Worm (Caenorhabditis elegans) whole organism, late embryonic: ENCODE results near the gene rpn-6.2.
A peak's percentile ranks its signal among the peaks of the same experiment; 100 is the strongest.

ENCODE experiments used
- F13H6.1 ChIP-seq: sonication (generic microtip); optimal IDR thresholded peaks from 2 replicates; lab custom pipeline; 2016; ENCODE audit warnings: missing genetic modification characterization, missing compliant biosample characterization
- K02D7.2 ChIP-seq: sonication (generic microtip); optimal IDR thresholded peaks from 2 replicates; lab custom pipeline; 2017; ENCODE audit warnings: mild to moderate bottlenecking, missing genetic modification characterization, missing compliant biosample characterization
- ceh-18 ChIP-seq: sonication (generic microtip); optimal IDR thresholded peaks from 2 replicates; lab custom pipeline; 2016; ENCODE audit warnings: missing genetic modification characterization, missing compliant biosample characterization
- ceh-2 ChIP-seq: sonication (generic microtip); optimal IDR thresholded peaks from 2 replicates; lab custom pipeline; 2016; ENCODE audit warnings: missing genotype, missing genetic modification characterization, missing compliant biosample characterization
- ceh-22 ChIP-seq: sonication (generic microtip); optimal IDR thresholded peaks from 2 replicates; lab custom pipeline; 2017; ENCODE audit warnings: missing biosample characterization, missing genetic modification characterization
- ceh-31 ChIP-seq: sonication (generic microtip); optimal IDR thresholded peaks from 2 replicates; lab custom pipeline; 2016; ENCODE audit warnings: missing genetic modification characterization, missing compliant biosample characterization
- ceh-34 ChIP-seq: sonication (generic microtip); optimal IDR thresholded peaks from 2 replicates; lab custom pipeline; 2016; ENCODE audit warnings: mild to moderate bottlenecking, missing genetic modification characterization, missing compliant biosample characterization
- dmd-4 ChIP-seq: sonication (generic microtip); optimal IDR thresholded peaks from 2 replicates; lab custom pipeline; 2016; ENCODE audit warnings: borderline replicate concordance, missing genetic modification characterization, missing compliant biosample characterization
- dve-1 ChIP-seq: sonication (generic microtip); optimal IDR thresholded peaks from 2 replicates; lab custom pipeline; 2017; ENCODE audit warnings: antibody characterized with exemption, mild to moderate bottlenecking, missing genetic modification characterization, missing compliant biosample characterization
- elt-2 ChIP-seq: sonication (generic microtip); optimal IDR thresholded peaks from 2 replicates; lab custom pipeline; 2016; ENCODE audit warnings: missing genetic modification reagents, missing genetic modification characterization, missing compliant biosample characterization
- gmeb-2 ChIP-seq: sonication (generic microtip); optimal IDR thresholded peaks from 2 replicates; lab custom pipeline; 2016; ENCODE audit warnings: missing genetic modification characterization, inconsistent platforms, missing compliant biosample characterization
- madf-2 ChIP-seq: sonication (generic microtip); optimal IDR thresholded peaks from 2 replicates; lab custom pipeline; 2017; ENCODE audit warnings: missing genetic modification characterization, missing compliant biosample characterization
- mec-3 ChIP-seq: sonication (generic microtip); optimal IDR thresholded peaks from 2 replicates; lab custom pipeline; 2016; ENCODE audit warnings: borderline replicate concordance, missing genetic modification characterization, missing compliant biosample characterization
- nfya-1 ChIP-seq: sonication (generic microtip); optimal IDR thresholded peaks from 2 replicates; lab custom pipeline; 2017; ENCODE audit warnings: missing genetic modification characterization, mild to moderate bottlenecking, missing compliant biosample characterization, antibody characterized with exemption, moderate library complexity
- nhr-11 ChIP-seq: fragments of 150-350 bp; optimal IDR thresholded peaks from 2 replicates; lab custom pipeline; 2014; ENCODE audit warnings: missing biosample characterization, missing genetic modification characterization
- nhr-232 ChIP-seq: sonication (generic microtip); optimal IDR thresholded peaks from 2 replicates; lab custom pipeline; 2016; ENCODE audit warnings: missing genetic modification characterization, missing compliant biosample characterization
- odd-2 ChIP-seq: sonication (generic microtip); optimal IDR thresholded peaks from 2 replicates; lab custom pipeline; 2017; ENCODE audit warnings: antibody characterized with exemption, mild to moderate bottlenecking, missing genetic modification characterization, missing compliant biosample characterization
- pat-9 ChIP-seq: fragments of 200-800 bp; sonication (Bioruptor generic); optimal IDR thresholded peaks from 2 replicates; lab custom pipeline; 2018; ENCODE audit warnings: mild to moderate bottlenecking, missing genetic modification characterization, moderate library complexity, missing compliant biosample characterization
- pax-1 ChIP-seq: fragments of 150-350 bp; optimal IDR thresholded peaks from 2 replicates; lab custom pipeline; 2014; ENCODE audit warnings: missing biosample characterization, missing genetic modification characterization
- pqm-1 ChIP-seq: sonication (generic microtip); optimal IDR thresholded peaks from 2 replicates; lab custom pipeline; 2016; ENCODE audit warnings: missing genetic modification characterization, missing compliant biosample characterization
- ref-2 ChIP-seq: sonication (generic microtip); optimal IDR thresholded peaks from 2 replicates; lab custom pipeline; 2016; ENCODE audit warnings: missing genetic modification characterization, missing compliant biosample characterization
- rnt-1 ChIP-seq: sonication (generic microtip); optimal IDR thresholded peaks from 2 replicates; lab custom pipeline; 2016; ENCODE audit warnings: missing genetic modification characterization, missing compliant biosample characterization
- sox-2 ChIP-seq: fragments of 200-800 bp; sonication (Bioruptor generic); IDR thresholded peaks from 2 replicates; pipeline ENCODE4 v1.3.6; 2022; ENCODE audit warnings: missing genetic modification reagents, missing genetic modification characterization, missing compliant biosample characterization
- syd-9 ChIP-seq: sonication (generic microtip); optimal IDR thresholded peaks from 2 replicates; lab custom pipeline; 2016; ENCODE audit warnings: mild to moderate bottlenecking, missing genetic modification characterization, moderate library complexity, missing compliant biosample characterization
- tbx-2 ChIP-seq: sonication (generic microtip); optimal IDR thresholded peaks from 2 replicates; lab custom pipeline; 2016; ENCODE audit warnings: missing genetic modification characterization, missing compliant biosample characterization
- unc-3 ChIP-seq, 2 experiments: fragments of 200-800 bp in 1 of 2; sonication (Bioruptor generic) in 1 of 2; sonication (generic microtip) in 1 of 2; conservative IDR thresholded peaks in 1 of 2; optimal IDR thresholded peaks in 1 of 2; 2 replicates each; pipeline versions ENCODE4 v1.3.6 to Lab custom; 2016 to 2022; ENCODE audit warnings: missing compliant biosample characterization in 2 of 2, missing genetic modification characterization in 2 of 2, missing genetic modification reagents in 1 of 2
- unc-42 ChIP-seq: sonication (generic microtip); optimal IDR thresholded peaks from 2 replicates; lab custom pipeline; 2016; ENCODE audit warnings: missing genotype, missing genetic modification characterization, missing compliant biosample characterization
- unc-55 ChIP-seq: sonication (generic microtip); optimal IDR thresholded peaks from 2 replicates; lab custom pipeline; 2017; ENCODE audit warnings: missing biosample characterization, missing genetic modification reagents, missing genetic modification characterization
- unc-86 ChIP-seq: sonication (generic microtip); optimal IDR thresholded peaks from 2 replicates; lab custom pipeline; 2016; ENCODE audit warnings: missing genetic modification characterization, missing compliant biosample characterization
- zip-5 ChIP-seq: sonication (generic microtip); optimal IDR thresholded peaks from 2 replicates; lab custom pipeline; 2016; ENCODE audit warnings: missing genetic modification characterization, missing compliant biosample characterization
- ztf-16 ChIP-seq: sonication (generic microtip); optimal IDR thresholded peaks from 2 replicates; lab custom pipeline; 2017; ENCODE audit warnings: missing genetic modification characterization, missing compliant biosample characterization

The rpn-6.2 gene

ce11 chrIII:8988061-8988460, 13.7 kb downstream of the rpn-6.2 start:
- TF ChIP-seq ceh-2 (tag; lab: Kevin White, UChicago) (no peak), nhr-11 (tag; lab: Kevin White, UChicago) (no peak), nhr-232 (tag; lab: Kevin White, UChicago) (no peak), mec-3 (tag; lab: Kevin White, UChicago) (no peak)
- TF ChIP-seq, all 69 proteins: peak for 0

ce11 chrIII:8986872-8987271, 14.9 kb downstream of the rpn-6.2 start:
- peak; percentile 25 for TF ChIP-seq ceh-34
- TF ChIP-seq K02D7.2 (tag; lab: Kevin White, UChicago): no peak
- no peak for TF ChIP-seq unc-55 (GFP tag; lab: Kevin White, UChicago)
- TF ChIP-seq elt-2 (tag; lab: Kevin White, UChicago): peak; percentile 32
- TF ChIP-seq odd-2 (tag; lab: Kevin White, UChicago): no peak
- no peak for TF ChIP-seq dve-1 (tag; lab: Kevin White, UChicago)

- no peak for TF ChIP-seq pat-9 (tag; lab: Kevin White, UChicago)
- TF ChIP-seq, all 69 proteins: peak for 0
Measured at ce11 chrIII:8985965-8986364, 15.8 kb downstream of the rpn-6.2 start.

ce11 chrIII:8985461-8985860, 16.3 kb downstream of the rpn-6.2 start:
- no peak for TF ChIP-seq ref-2 (tag; lab: Kevin White, UChicago)
- TF ChIP-seq unc-55 (GFP tag; lab: Kevin White, UChicago): no peak
- no peak for TF ChIP-seq madf-2 (tag; lab: Kevin White, UChicago)
- TF ChIP-seq unc-3 (GFP tag; conservative IDR thresholded peaks at IDR 0.05; lab: Robert Waterston, UW): no peak
- TF ChIP-seq unc-3 (tag; optimal IDR thresholded peaks at IDR 0.05; lab: Kevin White, UChicago): no peak
- no peak for TF ChIP-seq pqm-1 (tag; lab: Kevin White, UChicago)

- TF ChIP-seq unc-42 (tag; lab: Kevin White, UChicago) (peak; percentile 85), sox-2 (GFP tag; lab: Robert Waterston, UW) (no peak), ceh-31 (tag; lab: Kevin White, UChicago) (peak; percentile 41), syd-9 (peak; percentile 21), K02D7.2 (tag; lab: Kevin White, UChicago) (no peak), gmeb-2 (tag; lab: Kevin White, UChicago) (no peak), mec-3 (tag; lab: Kevin White, UChicago) (no peak), ceh-34 (peak; percentile 18), ztf-16 (tag; lab: Kevin White, UChicago) (no peak), dve-1 (tag; lab: Kevin White, UChicago) (peak; percentile 15), elt-2 (tag; lab: Kevin White, UChicago) (no peak), zip-5 (tag; lab: Kevin White, UChicago) (no peak), tbx-2 (peak; percentile 36), ceh-18 (tag; lab: Kevin White, UChicago) (peak; percentile 88), rnt-1 (tag; lab: Kevin White, UChicago) (peak; percentile 33), nfya-1 (tag; lab: Kevin White, UChicago) (peak; percentile 44), ceh-22 (no peak), F13H6.1 (tag; lab: Kevin White, UChicago) (no peak), unc-86 (no peak), pax-1 (tag; lab: Kevin White, UChicago) (no peak), unc-55 (GFP tag; lab: Kevin White, UChicago) (peak; percentile 64)
Measured at ce11 chrIII:8984960-8985359, 16.8 kb downstream of the rpn-6.2 start.

- TF ChIP-seq dmd-4 (tag; lab: Kevin White, UChicago) (no peak), elt-2 (tag; lab: Kevin White, UChicago) (peak; percentile 47)
Measured at ce11 chrIII:8984412-8984811, 17.4 kb downstream of the rpn-6.2 start.
